Worm (Caenorhabditis elegans) whole organism, late embryonic: ENCODE measurements around the gene clec-137.

Source experiments
- F13H6.1 ChIP-seq: sonication (generic microtip); optimal IDR thresholded peaks from 2 replicates; lab custom pipeline; 2016; ENCODE audit warnings: missing genetic modification characterization, missing compliant biosample characterization
- elt-2 ChIP-seq: sonication (generic microtip); optimal IDR thresholded peaks from 2 replicates; lab custom pipeline; 2016; ENCODE audit warnings: missing genetic modification reagents, missing genetic modification characterization, missing compliant biosample characterization
- fax-1 ChIP-seq: sonication (generic microtip); optimal IDR thresholded peaks from 2 replicates; lab custom pipeline; 2016; ENCODE audit warnings: missing genotype, missing genetic modification characterization, missing compliant biosample characterization
- nhr-11 ChIP-seq: fragments of 150-350 bp; optimal IDR thresholded peaks from 2 replicates; lab custom pipeline; 2014; ENCODE audit warnings: missing biosample characterization, missing genetic modification characterization

DNA sequence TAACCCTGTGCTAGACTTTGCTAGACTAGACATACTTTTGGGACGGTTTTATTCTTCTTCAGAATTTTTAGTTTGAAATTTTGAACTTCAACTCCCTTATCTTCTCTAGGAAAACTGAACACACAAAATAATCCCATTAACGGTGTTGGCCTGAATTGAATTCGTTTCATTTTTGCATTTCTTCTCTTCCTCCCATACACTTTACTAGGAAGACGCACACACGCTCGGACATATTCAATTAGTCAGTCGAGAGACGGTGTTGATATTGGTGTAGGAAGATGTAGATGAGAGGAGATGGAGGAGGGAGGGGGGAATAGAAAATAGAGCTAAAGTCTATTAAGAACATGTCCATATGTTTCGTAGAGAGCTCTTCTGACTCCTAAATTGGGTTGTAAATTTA is 43.2 kb downstream of the clec-137 start:
- TF ChIP-seq elt-2 (tag; lab: Kevin White, UChicago) (no peak), fax-1 (tag; lab: Kevin White, UChicago) (no peak), nhr-11 (tag; lab: Kevin White, UChicago) (no peak), F13H6.1 (tag; lab: Kevin White, UChicago) (no peak)
